Worm (Caenorhabditis elegans) whole organism, mixed stage, embryonic: ENCODE results near the gene F10B5.3.

Experiments used
- bed-3 ChIP-seq: fragments of 200-800 bp; sonication (Bioruptor generic); optimal IDR thresholded peaks from 3 replicates; lab custom pipeline; 2018; ENCODE audit warnings: mild to moderate bottlenecking, missing genetic modification characterization, moderate library complexity, missing compliant biosample characterization
- blmp-1 ChIP-seq: fragments of 150-350 bp; optimal IDR thresholded peaks from 2 replicates; lab custom pipeline; 2014; ENCODE audit warnings: missing biosample characterization, missing genetic modification characterization
- ceh-43 ChIP-seq: fragments of 200-800 bp; sonication (Bioruptor generic); optimal IDR thresholded peaks from 2 replicates; lab custom pipeline; 2018; ENCODE audit warnings: mild to moderate bottlenecking, missing genetic modification characterization, moderate library complexity, missing compliant biosample characterization
- ceh-83 ChIP-seq: fragments of 200-800 bp; sonication (Bioruptor generic); optimal IDR thresholded peaks from 2 replicates; lab custom pipeline; 2018; ENCODE audit warnings: mild to moderate bottlenecking, missing genetic modification characterization, missing compliant biosample characterization
- ces-1 ChIP-seq: fragments of 150-350 bp; optimal IDR thresholded peaks from 2 replicates; lab custom pipeline; 2014; ENCODE audit warnings: missing biosample characterization, missing genetic modification reagents, missing genetic modification characterization
- cnd-1 ChIP-seq: fragments of 200-800 bp; sonication (Bioruptor generic); optimal IDR thresholded peaks from 2 replicates; lab custom pipeline; 2018; ENCODE audit warnings: mild to moderate bottlenecking, missing genetic modification characterization, missing compliant biosample characterization
- drap-1 ChIP-seq: fragments of 200-800 bp; sonication (Bioruptor generic); optimal IDR thresholded peaks from 3 replicates; lab custom pipeline; 2018; ENCODE audit warnings: mild to moderate bottlenecking, missing genetic modification characterization, missing compliant biosample characterization
- elt-1 ChIP-seq: sonication (generic microtip); optimal IDR thresholded peaks from 2 replicates; lab custom pipeline; 2017; ENCODE audit warnings: missing genetic modification characterization, mild to moderate bottlenecking, missing compliant biosample characterization, antibody characterized with exemption, moderate library complexity, borderline replicate concordance; ENCODE audit not compliant: insufficient read depth
- elt-3 ChIP-seq: fragments of 150-350 bp; optimal IDR thresholded peaks from 2 replicates; lab custom pipeline; 2014; ENCODE audit warnings: missing biosample characterization, missing genetic modification characterization
- flh-1 ChIP-seq: fragments of 200-800 bp; sonication (Bioruptor generic); optimal IDR thresholded peaks from 2 replicates; lab custom pipeline; 2018; ENCODE audit warnings: mild to moderate bottlenecking, missing genetic modification characterization, moderate library complexity, missing compliant biosample characterization
- ham-2 ChIP-seq: fragments of 200-800 bp; sonication (Bioruptor generic); optimal IDR thresholded peaks from 2 replicates; lab custom pipeline; 2018; ENCODE audit warnings: mild to moderate bottlenecking, missing genetic modification characterization, missing compliant biosample characterization
- hlh-1 ChIP-seq: fragments of 150-350 bp; optimal IDR thresholded peaks from 2 replicates; lab custom pipeline; 2014; ENCODE audit warnings: missing biosample characterization, missing genetic modification reagents, missing genetic modification characterization
- lin-13 ChIP-seq: fragments of 150-350 bp; optimal IDR thresholded peaks from 2 replicates; lab custom pipeline; 2014; ENCODE audit warnings: missing biosample characterization, missing genetic modification characterization
- lsy-2 ChIP-seq: fragments of 150-350 bp; optimal IDR thresholded peaks from 2 replicates; lab custom pipeline; 2014; ENCODE audit warnings: missing biosample characterization, missing genetic modification characterization
- mab-5 ChIP-seq: fragments of 150-350 bp; optimal IDR thresholded peaks from 2 replicates; lab custom pipeline; 2014; ENCODE audit warnings: missing biosample characterization, missing genetic modification characterization
- mep-1 ChIP-seq: fragments of 150-350 bp; optimal IDR thresholded peaks from 2 replicates; lab custom pipeline; 2017; ENCODE audit warnings: missing biosample characterization, missing genetic modification reagents, missing genetic modification characterization, inconsistent platforms
- mls-2 ChIP-seq: sonication (generic microtip); optimal IDR thresholded peaks from 2 replicates; lab custom pipeline; 2016; ENCODE audit warnings: mild to moderate bottlenecking, missing genetic modification characterization, moderate library complexity, missing compliant biosample characterization
- nhr-12 ChIP-seq: fragments of 150-350 bp; optimal IDR thresholded peaks from 2 replicates; lab custom pipeline; 2014; ENCODE audit warnings: missing biosample characterization, missing genetic modification characterization
- nhr-2 ChIP-seq: fragments of 150-350 bp; optimal IDR thresholded peaks from 2 replicates; lab custom pipeline; 2014; ENCODE audit warnings: missing biosample characterization, missing genetic modification characterization
- nhr-237 ChIP-seq: fragments of 150-350 bp; optimal IDR thresholded peaks from 2 replicates; lab custom pipeline; 2014; ENCODE audit warnings: missing biosample characterization, missing genetic modification characterization
- nhr-28 ChIP-seq: fragments of 150-350 bp; optimal IDR thresholded peaks from 2 replicates; lab custom pipeline; 2014; ENCODE audit warnings: missing biosample characterization, missing genetic modification characterization
- nhr-76 ChIP-seq: sonication (generic microtip); optimal IDR thresholded peaks from 2 replicates; lab custom pipeline; 2017; ENCODE audit warnings: missing biosample characterization, missing genetic modification characterization
- sem-2 ChIP-seq: fragments of 200-800 bp; sonication (Bioruptor generic); optimal IDR thresholded peaks from 2 replicates; lab custom pipeline; 2018; ENCODE audit warnings: mild to moderate bottlenecking, missing genetic modification characterization, missing compliant biosample characterization
- sptf-1 ChIP-seq: sonication (generic microtip); optimal IDR thresholded peaks from 2 replicates; lab custom pipeline; 2017; ENCODE audit warnings: mild to moderate bottlenecking, missing genetic modification characterization, moderate library complexity, missing compliant biosample characterization
- unc-120 ChIP-seq: sonication (generic microtip); optimal IDR thresholded peaks from 2 replicates; lab custom pipeline; 2017; ENCODE audit warnings: missing genetic modification characterization, missing compliant biosample characterization; ENCODE audit not compliant: poor library complexity, severe bottlenecking
- unc-39 ChIP-seq: fragments of 150-350 bp; optimal IDR thresholded peaks from 2 replicates; lab custom pipeline; 2014; ENCODE audit warnings: missing biosample characterization, missing genetic modification characterization
- unc-62 ChIP-seq: fragments of 150-350 bp; optimal IDR thresholded peaks from 2 replicates; lab custom pipeline; 2014; ENCODE audit warnings: missing biosample characterization, missing genetic modification reagents, missing genetic modification characterization
- zip-8 ChIP-seq: fragments of 150-350 bp; optimal IDR thresholded peaks from 2 replicates; lab custom pipeline; 2014; ENCODE audit warnings: missing biosample characterization, missing genetic modification characterization
- ztf-11 ChIP-seq: fragments of 150-350 bp; optimal IDR thresholded peaks from 2 replicates; lab custom pipeline; 2014; ENCODE audit warnings: missing biosample characterization, missing genetic modification characterization

F10B5.3 gene

DNA sequence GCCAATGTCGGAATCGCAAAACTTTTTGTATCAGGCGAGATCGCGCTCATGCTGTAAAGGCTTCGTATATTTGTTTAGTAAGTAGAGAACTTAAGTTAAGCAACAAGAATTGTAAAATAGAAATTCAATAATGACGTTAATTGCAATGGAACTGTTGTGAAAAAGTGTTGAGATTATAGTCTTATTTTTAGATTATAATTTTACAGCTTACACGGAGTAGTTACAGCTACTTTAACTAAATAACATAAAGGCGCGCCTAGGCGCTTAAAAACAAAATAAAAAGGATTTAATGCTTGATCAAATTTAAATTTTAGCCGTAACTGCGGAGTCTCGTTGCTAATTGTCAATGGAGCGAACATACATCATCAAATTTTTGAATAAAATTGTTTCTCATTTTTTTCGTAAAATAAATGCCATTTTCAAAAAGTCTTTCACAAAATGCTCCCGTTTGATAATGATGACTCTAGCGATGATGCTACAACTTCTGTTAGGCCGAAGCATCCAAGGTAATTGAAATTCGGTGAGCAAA, 12.4 kb upstream of the F10B5.3 start, which contains the start of the genes emb-27 and rrf-3:
TSS of gene emb-27 (minus strand) at position 51 of the 529 bp plus-strand sequence.
TSS of gene rrf-3 (plus strand) at position 346 of the 529 bp plus-strand sequence.
- peak; percentile 68 for TF ChIP-seq ham-2
- no peak for TF ChIP-seq unc-120
- no peak for TF ChIP-seq nhr-28 (tag; lab: Kevin White, UChicago)
- TF ChIP-seq ces-1 (GFP tag; lab: Kevin White, UChicago), result peak; percentile 97
- TF ChIP-seq flh-1, result no peak
- peak; percentile 71 for TF ChIP-seq lsy-2

ce11 chrII:8160916-8161315, 11.1 kb upstream of the F10B5.3 start:
- TF ChIP-seq ceh-43, result no peak
- TF ChIP-seq unc-39 (tag; lab: Kevin White, UChicago), result no peak
- TF ChIP-seq ces-1 (GFP tag; lab: Kevin White, UChicago), result no peak
- TF ChIP-seq nhr-2, result no peak
- no peak for TF ChIP-seq zip-8 (tag; lab: Kevin White, UChicago)
- no peak for TF ChIP-seq ztf-11 (tag; lab: Kevin White, UChicago)

DNA sequence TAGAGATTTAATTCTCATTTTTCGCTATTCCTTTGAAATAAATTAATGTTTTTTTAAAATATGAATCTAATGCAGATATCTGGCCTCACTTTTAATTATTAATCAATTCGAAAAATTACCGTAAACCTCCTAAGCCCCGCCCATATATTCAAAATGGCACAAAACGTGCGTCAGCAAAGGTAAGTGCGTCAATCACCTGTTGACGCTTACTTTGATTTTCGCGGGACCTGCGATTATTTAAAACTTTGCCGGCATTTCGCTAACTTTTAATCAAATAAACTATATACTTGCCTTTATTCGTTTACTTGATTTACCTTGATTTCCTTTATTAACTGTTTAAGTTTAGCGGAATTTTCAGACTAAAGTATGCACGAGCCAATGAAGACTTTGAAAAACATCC, 8.2 kb upstream of the F10B5.3 start, which contains the start of gene pch-2:
TSS of gene pch-2 (plus strand) at position 359 of the 400 bp plus-strand sequence.
- TF ChIP-seq ceh-83 (no peak), elt-1 (no peak), lin-13 (tag; lab: Kevin White, UChicago) (peak; percentile 28), nhr-237 (tag; lab: Kevin White, UChicago) (peak; percentile 9), lsy-2 (peak; percentile 87), mep-1 (peak; percentile 35), flh-1 (no peak), ces-1 (GFP tag; lab: Kevin White, UChicago) (peak; percentile 1), hlh-1 (tag; lab: Kevin White, UChicago) (no peak)

DNA sequence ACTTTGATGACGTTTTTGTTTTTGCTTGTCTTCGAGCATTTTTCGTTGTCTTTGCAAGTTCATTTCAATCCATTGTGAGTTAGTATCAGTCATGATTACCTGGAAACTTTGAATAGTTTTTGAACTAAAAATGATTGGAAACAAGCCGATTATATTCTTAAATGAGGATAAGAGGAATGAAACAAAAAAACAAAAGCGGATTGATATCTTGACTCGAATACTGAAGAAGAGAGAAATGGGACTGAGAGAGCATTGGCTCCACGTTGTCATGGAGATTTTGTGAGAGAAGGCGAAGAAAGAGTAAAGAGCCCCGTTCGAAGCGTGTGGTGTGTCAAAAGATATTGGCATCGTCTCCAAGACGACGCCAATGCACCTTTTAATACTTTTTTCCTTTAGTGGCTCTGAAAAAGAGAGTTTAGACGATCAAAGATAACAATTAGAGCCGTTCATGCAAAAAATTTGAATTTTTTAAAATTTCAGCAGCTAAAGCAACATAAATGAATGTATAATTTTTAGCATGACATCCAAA, 7.1 kb upstream of the F10B5.3 start, which contains the start of the genes tub-1 and tmem-138:
TSS of gene tub-1 (minus strand) at position 101 of the 529 bp plus-strand sequence.
TSS of gene tmem-138 (plus strand) at position 479 of the 529 bp plus-strand sequence.
- TF ChIP-seq elt-1 (no peak), unc-120 (no peak), blmp-1 (tag; lab: Kevin White, UChicago) (no peak), ham-2 (no peak), elt-3 (tag; lab: Kevin White, UChicago) (no peak), bed-3 (no peak)

ce11 chrII:8152711-8153325, 3.0 kb upstream of the F10B5.3 start:
- TF ChIP-seq sptf-1 (tag; lab: Kevin White, UChicago), result no peak
- TF ChIP-seq ces-1 (GFP tag; lab: Kevin White, UChicago), result peak; percentile 88

DNA sequence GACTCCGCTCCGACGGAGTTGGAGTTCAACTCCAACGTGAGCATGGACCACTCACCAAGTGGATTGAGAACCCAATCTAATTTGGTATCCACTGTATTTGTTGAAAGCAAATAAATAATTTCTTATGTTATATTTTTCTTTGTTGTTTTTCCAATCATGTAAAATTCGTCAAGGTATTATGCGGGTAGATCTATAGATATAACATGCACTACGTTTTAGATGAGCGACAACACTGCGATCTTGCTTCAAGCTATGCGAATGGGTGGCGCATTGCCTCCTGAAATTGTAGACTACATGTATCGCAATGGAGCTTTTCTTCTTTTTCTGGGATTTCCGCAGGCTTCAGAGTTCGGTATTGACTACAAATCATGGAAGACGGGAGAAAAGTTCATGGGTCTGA, 5.3 kb downstream of the F10B5.3 start, which contains the start of gene F10B5.2:
TSS of gene F10B5.2 (plus strand) at position 220 of the 400 bp plus-strand sequence.
- no peak for TF ChIP-seq elt-1
- TF ChIP-seq blmp-1 (tag; lab: Kevin White, UChicago), result no peak
- TF ChIP-seq ztf-11 (tag; lab: Kevin White, UChicago), result no peak
- TF ChIP-seq lsy-2, result no peak
- TF ChIP-seq ces-1 (GFP tag; lab: Kevin White, UChicago), result no peak
- no peak for TF ChIP-seq mep-1
- no peak for TF ChIP-seq sem-2
- no peak for TF ChIP-seq sptf-1 (tag; lab: Kevin White, UChicago)
- no peak for TF ChIP-seq cnd-1 (tag; lab: Kevin White, UChicago)
- no peak for TF ChIP-seq nhr-76 (tag; lab: Kevin White, UChicago)
- TF ChIP-seq mab-5 (tag; lab: Kevin White, UChicago), result no peak
- TF ChIP-seq drap-1, result no peak
- no peak for TF ChIP-seq unc-62 (GFP tag; lab: Kevin White, UChicago)
- TF ChIP-seq ceh-83, result no peak
- TF ChIP-seq flh-1, result no peak
- no peak for TF ChIP-seq nhr-28 (tag; lab: Kevin White, UChicago)
- TF ChIP-seq bed-3, result no peak
- TF ChIP-seq ceh-43, result no peak
- TF ChIP-seq mls-2, result no peak
- TF ChIP-seq nhr-12, result no peak
- TF ChIP-seq, all 35 proteins: peak for 0
